Fruit fly (Drosophila melanogaster) whole organism, larva: ENCODE data around the gene CG5326.

Experiments used
- noc ChIP-seq: fragments of 200-800 bp; sonication (Bioruptor generic); optimal IDR thresholded peaks from 3 replicates; lab custom pipeline; 2019; ENCODE audit warnings: missing biosample characterization, mild to moderate bottlenecking, missing genetic modification characterization, moderate library complexity

CG5326 gene

dm6 chr3R:22528264-22529158 lies 11.2 kb downstream of the CG5326 start, which contains the start of gene CG5346:
Gene CG5346 (minus strand): TSS chr3R:22528663.
- TF ChIP-seq noc = no peak

dm6 chr3R:22527636-22528148 lies 12.0 kb downstream of the CG5326 start:
- TF ChIP-seq noc = no peak

DNA sequence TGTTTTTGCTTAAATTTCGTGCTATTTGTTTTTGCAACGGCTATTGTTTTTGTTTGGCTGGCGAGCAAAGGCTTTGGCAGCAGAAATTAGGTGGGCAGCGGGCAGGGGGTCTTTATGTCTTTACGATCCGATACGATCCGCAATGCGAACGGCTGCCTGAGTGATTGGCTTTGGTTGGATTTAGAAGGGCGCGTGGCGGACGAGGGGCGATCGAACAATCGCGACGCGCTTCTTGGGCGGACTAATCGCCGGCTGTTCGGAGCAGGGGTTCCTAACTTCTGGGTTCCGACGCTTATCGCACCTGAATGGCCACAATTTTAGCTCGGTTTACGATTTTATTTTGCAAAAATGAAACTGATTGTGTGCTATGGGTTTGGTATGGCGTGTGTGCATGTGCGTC lies 12.5 kb downstream of the CG5326 start:
- TF ChIP-seq noc = peak; percentile 30

DNA sequence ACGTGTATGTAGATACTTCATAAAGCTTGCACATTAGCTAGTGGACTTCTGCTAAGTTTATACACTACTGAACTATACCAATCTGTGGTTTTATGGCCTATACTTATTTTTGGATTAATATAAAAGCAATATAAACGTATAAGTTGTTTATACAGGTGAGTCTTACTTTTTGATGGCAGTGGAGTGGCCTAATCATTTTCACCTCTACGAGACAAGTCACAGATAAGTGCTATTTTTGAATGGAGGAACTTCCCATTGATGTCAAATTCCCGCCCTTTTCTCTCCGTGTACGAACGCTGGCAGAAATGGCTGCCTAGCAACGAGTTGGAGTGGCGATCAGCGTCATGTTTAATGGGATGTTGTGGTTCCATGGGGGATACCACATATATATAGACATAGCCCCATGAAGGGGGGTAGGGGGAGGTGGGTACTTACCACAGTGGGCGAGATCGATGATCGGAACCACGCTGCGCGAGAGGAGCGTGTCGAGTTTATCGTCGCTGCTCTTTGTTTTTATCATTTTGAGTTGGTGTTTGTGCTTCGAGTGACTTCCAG lies 13.3 kb downstream of the CG5326 start:
- peak; percentile 33 for TF ChIP-seq noc

DNA sequence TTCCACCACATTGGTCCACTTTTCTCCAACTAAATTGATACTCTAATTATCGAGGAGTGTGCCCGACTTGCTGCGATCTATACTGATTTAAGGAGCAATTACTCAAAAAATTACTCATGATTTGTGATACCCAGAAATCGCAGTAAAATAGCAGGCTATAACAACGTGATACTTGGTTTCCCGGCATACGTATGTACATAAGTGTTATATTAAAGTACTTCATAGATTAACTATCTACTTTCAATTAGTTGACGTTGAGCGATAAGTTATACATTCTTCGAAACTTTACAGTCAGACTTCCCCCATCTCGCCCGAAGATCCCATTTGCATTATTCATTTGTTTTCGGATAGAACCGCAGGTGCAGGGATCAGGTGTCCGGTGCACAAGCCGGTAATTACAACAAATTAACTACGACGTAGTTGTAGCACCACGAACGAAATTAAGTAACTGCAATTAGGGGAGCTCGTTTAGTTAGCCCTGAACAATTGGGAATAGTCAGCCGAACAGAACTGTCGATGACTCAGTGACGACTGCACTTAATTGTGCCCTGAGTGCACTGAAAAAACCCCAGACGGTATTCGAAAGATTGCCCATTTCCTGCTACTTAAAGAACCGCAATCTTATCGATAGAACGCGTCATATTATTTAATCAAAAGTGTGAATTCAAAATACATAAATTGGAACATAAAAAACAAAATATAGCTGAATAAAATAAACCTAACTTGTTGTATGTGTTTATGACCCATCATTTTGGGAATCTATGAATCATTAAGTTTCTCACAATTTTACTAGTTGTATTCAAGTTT lies 14.0 kb downstream of the CG5326 start:
- TF ChIP-seq noc = peak; percentile 33

DNA sequence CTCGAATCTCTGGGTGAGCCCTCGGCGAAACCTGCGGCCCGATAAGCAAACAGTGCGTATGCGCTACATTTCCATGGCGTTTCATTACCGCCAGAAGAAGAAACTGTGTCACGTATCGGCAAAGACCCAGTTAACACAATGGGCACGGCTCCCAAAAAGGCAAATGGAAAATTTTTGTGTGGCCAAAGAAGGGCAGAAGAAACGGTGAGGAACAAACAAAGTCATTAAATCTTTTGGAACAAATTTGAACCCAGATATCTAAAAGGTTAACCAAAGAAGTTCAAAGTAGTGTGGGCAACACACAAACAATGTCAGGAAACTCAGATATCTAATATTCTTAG lies 14.7 kb downstream of the CG5326 start:
- TF ChIP-seq noc = no peak

dm6 chr3R:22524344-22525072 lies 15.2 kb downstream of the CG5326 start:
- TF ChIP-seq noc = no peak

- TF ChIP-seq noc = peak; percentile 32
Measured at dm6 chr3R:22522859-22523258, 16.9 kb downstream of the CG5326 start.

DNA sequence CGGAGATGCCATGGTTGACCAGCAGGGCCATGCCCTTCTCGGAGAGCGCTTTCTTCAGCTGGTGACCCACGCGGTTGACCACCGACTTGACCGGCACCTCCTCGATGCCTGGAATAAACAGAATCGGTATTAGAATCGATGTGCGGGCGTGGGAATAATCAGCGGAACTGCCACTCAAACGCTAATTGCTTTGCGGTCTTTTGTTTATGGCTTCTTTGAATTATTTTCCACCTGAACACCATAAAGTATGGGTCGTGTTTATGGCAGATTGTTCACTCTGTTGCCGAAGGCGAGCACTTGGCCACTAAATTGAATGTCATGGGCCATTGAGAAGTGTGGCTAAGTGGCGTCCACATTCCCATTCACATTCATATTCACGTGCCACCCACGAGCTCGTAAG lies 17.7 kb downstream of the CG5326 start:
- TF ChIP-seq noc = no peak

- TF ChIP-seq noc = peak; percentile 33
Measured at dm6 chr3R:22520481-22520880, 19.2 kb downstream of the CG5326 start.

DNA sequence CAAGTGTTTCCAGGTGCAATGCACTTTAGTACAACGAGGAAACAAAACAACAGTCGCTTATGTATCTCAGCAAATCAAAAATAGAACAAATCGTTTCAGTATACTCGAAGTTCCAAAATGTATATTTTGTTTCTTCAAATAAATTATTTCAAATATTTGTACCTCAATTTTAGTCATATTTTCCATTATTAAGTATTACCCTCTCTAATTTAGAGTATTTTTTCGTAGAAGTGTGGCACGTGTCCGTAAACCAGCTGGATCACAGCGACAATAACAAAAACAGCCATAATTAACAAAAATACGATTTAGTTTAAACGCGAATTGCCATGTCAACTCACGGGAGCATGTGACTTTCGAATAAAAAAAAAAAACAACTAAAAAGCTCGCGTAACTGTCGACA lies 21.0 kb downstream of the CG5326 start:
- TF ChIP-seq noc = no peak

DNA sequence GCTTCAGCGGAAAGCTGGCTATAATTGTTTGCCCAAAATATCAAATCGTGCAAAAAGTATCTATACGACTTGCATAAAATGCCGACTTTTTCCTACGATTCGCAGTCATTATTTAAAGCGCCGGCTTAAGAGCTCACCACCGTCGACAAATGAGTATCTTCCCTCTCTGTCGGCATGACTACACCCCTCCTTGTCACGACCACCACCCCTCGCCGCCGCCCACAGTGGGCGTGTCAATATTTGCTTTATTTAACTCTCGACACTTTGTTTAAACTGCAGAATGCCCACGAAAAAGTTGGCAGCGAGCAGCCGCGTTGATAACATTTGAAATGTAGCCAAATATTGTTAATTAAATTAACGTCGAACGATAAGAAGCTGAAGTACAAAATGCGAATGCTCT lies 21.4 kb downstream of the CG5326 start:
- peak; percentile 70 for TF ChIP-seq noc

DNA sequence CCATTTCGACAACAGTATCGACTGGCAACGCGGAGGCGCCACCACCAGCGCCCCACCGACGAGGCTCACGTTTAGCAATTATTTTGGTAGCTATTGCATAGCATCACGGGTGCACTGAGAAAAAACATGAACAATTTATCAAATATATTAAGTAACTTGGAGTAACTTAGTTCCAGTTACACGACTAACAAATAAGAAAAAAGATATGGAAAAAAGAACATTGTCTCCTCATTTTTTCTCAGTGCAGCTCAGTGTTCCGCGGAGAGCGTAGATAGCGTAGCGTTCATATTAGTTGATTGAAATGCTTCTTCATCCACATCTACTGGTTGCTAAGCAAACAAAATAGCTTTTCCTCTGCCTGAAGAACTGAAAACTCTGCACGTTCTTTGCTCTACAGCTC lies 24.3 kb downstream of the CG5326 start:
- no peak for TF ChIP-seq noc

dm6 chr3R:22503630-22504029 lies 36.1 kb downstream of the CG5326 start:
- no peak for TF ChIP-seq noc

- TF ChIP-seq noc = no peak
Measured at dm6 chr3R:22497025-22497424, 42.7 kb downstream of the CG5326 start, which contains the start of gene Octbeta1R. Gene Octbeta1R (plus strand): TSS chr3R:22497215.

DNA sequence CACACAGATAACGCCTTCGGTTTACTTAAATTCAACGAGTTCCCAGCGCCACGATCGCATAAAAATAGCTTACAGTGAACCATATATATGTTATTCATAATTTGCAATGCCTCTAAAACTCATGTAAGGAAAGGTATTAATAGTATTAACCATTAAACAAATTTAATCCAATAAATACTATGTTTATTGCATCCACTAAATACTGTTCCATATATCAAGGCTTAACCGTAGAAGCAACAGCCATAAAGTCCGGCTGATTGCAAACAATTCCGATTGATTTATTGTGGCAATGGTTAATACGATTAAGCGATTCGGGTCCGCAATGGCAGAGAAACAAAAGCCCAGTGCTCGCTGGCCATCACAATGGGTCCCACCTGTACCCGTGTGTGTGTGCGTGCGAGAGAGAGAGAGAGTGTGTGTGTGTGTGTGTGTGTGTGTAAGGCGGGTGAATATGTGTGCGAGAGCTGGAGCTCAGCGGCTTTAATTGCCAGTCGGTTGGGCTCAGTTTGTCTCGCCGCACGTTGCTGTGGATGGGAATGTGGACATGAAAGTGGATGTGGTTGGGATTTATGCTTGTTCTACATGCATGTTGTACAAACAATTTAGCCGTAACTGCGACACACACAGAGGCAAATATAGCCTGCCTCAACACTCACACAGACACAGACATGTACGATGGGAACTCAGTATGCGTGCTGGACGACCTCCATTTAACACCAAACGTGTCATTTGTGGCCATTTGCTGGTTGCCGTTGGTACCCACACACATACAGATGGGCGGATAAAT lies 45.0 kb downstream of the CG5326 start:
- peak; percentile 68 for TF ChIP-seq noc
